Worm (Caenorhabditis elegans) whole organism, late embryonic: ENCODE data around the gene aat-2.

Experiments used
- F13H6.1 ChIP-seq: sonication (generic microtip); optimal IDR thresholded peaks from 2 replicates; lab custom pipeline; 2016; ENCODE audit warnings: missing genetic modification characterization, missing compliant biosample characterization
- K02D7.2 ChIP-seq: sonication (generic microtip); optimal IDR thresholded peaks from 2 replicates; lab custom pipeline; 2017; ENCODE audit warnings: mild to moderate bottlenecking, missing genetic modification characterization, missing compliant biosample characterization
- Y22D7AL.16 ChIP-seq: sonication (generic microtip); optimal IDR thresholded peaks from 2 replicates; lab custom pipeline; 2016; ENCODE audit warnings: missing genetic modification characterization, missing compliant biosample characterization
- ahr-1 ChIP-seq: sonication (generic microtip); optimal IDR thresholded peaks from 2 replicates; lab custom pipeline; 2016; ENCODE audit warnings: missing genetic modification characterization, missing compliant biosample characterization
- ceh-14 ChIP-seq: sonication (generic microtip); optimal IDR thresholded peaks from 2 replicates; lab custom pipeline; 2016; ENCODE audit warnings: missing genotype, missing genetic modification characterization, missing compliant biosample characterization
- ceh-2 ChIP-seq: sonication (generic microtip); optimal IDR thresholded peaks from 2 replicates; lab custom pipeline; 2016; ENCODE audit warnings: missing genotype, missing genetic modification characterization, missing compliant biosample characterization
- ceh-24 ChIP-seq: sonication (generic microtip); optimal IDR thresholded peaks from 2 replicates; lab custom pipeline; 2016; ENCODE audit warnings: mild to moderate bottlenecking, missing genetic modification characterization, missing compliant biosample characterization
- ceh-31 ChIP-seq: sonication (generic microtip); optimal IDR thresholded peaks from 2 replicates; lab custom pipeline; 2016; ENCODE audit warnings: missing genetic modification characterization, missing compliant biosample characterization
- ceh-34 ChIP-seq: sonication (generic microtip); optimal IDR thresholded peaks from 2 replicates; lab custom pipeline; 2016; ENCODE audit warnings: mild to moderate bottlenecking, missing genetic modification characterization, missing compliant biosample characterization
- ceh-48 ChIP-seq: sonication (generic microtip); optimal IDR thresholded peaks from 2 replicates; lab custom pipeline; 2016; ENCODE audit warnings: missing genetic modification characterization, inconsistent platforms, missing compliant biosample characterization
- ceh-6 ChIP-seq: fragments of 200-800 bp; sonication (Bioruptor generic); optimal IDR thresholded peaks from 2 replicates; lab custom pipeline; 2018; ENCODE audit warnings: mild to moderate bottlenecking, missing genetic modification characterization, missing compliant biosample characterization
- che-1 ChIP-seq: sonication (generic microtip); optimal IDR thresholded peaks from 2 replicates; lab custom pipeline; 2016; ENCODE audit warnings: mild to moderate bottlenecking, missing genetic modification characterization, missing compliant biosample characterization
- dmd-4 ChIP-seq: sonication (generic microtip); optimal IDR thresholded peaks from 2 replicates; lab custom pipeline; 2016; ENCODE audit warnings: borderline replicate concordance, missing genetic modification characterization, missing compliant biosample characterization
- dve-1 ChIP-seq: sonication (generic microtip); optimal IDR thresholded peaks from 2 replicates; lab custom pipeline; 2017; ENCODE audit warnings: antibody characterized with exemption, mild to moderate bottlenecking, missing genetic modification characterization, missing compliant biosample characterization
- elt-2 ChIP-seq: sonication (generic microtip); optimal IDR thresholded peaks from 2 replicates; lab custom pipeline; 2016; ENCODE audit warnings: missing genetic modification reagents, missing genetic modification characterization, missing compliant biosample characterization
- ets-4 ChIP-seq: sonication (generic microtip); optimal IDR thresholded peaks from 2 replicates; lab custom pipeline; 2016; ENCODE audit warnings: missing genetic modification characterization, missing compliant biosample characterization
- eyg-1 ChIP-seq: sonication (generic microtip); optimal IDR thresholded peaks from 2 replicates; lab custom pipeline; 2016; ENCODE audit warnings: missing genotype, missing genetic modification characterization, missing compliant biosample characterization
- fkh-10 ChIP-seq: fragments of 150-350 bp; optimal IDR thresholded peaks from 2 replicates; lab custom pipeline; 2014; ENCODE audit warnings: missing biosample characterization, missing genetic modification reagents, missing genetic modification characterization
- fkh-6 ChIP-seq: sonication (generic microtip); optimal IDR thresholded peaks from 2 replicates; lab custom pipeline; 2016; ENCODE audit warnings: missing genetic modification characterization, missing compliant biosample characterization
- gmeb-2 ChIP-seq: sonication (generic microtip); optimal IDR thresholded peaks from 2 replicates; lab custom pipeline; 2016; ENCODE audit warnings: missing genetic modification characterization, inconsistent platforms, missing compliant biosample characterization
- hlh-13 ChIP-seq: fragments of 200-800 bp; sonication (Bioruptor generic); optimal IDR thresholded peaks from 2 replicates; lab custom pipeline; 2018; ENCODE audit warnings: mild to moderate bottlenecking, missing genetic modification characterization, missing compliant biosample characterization
- hlh-15 ChIP-seq: sonication (generic microtip); optimal IDR thresholded peaks from 2 replicates; lab custom pipeline; 2016; ENCODE audit warnings: missing genetic modification characterization, missing compliant biosample characterization
- hlh-6 ChIP-seq: sonication (generic microtip); optimal IDR thresholded peaks from 2 replicates; lab custom pipeline; 2016; ENCODE audit warnings: missing genotype, missing genetic modification characterization, missing compliant biosample characterization
- madf-2 ChIP-seq: sonication (generic microtip); optimal IDR thresholded peaks from 2 replicates; lab custom pipeline; 2017; ENCODE audit warnings: missing genetic modification characterization, missing compliant biosample characterization
- nfya-1 ChIP-seq: sonication (generic microtip); optimal IDR thresholded peaks from 2 replicates; lab custom pipeline; 2017; ENCODE audit warnings: missing genetic modification characterization, mild to moderate bottlenecking, missing compliant biosample characterization, antibody characterized with exemption, moderate library complexity
- nhr-11 ChIP-seq: fragments of 150-350 bp; optimal IDR thresholded peaks from 2 replicates; lab custom pipeline; 2014; ENCODE audit warnings: missing biosample characterization, missing genetic modification characterization
- odd-2 ChIP-seq: sonication (generic microtip); optimal IDR thresholded peaks from 2 replicates; lab custom pipeline; 2017; ENCODE audit warnings: antibody characterized with exemption, mild to moderate bottlenecking, missing genetic modification characterization, missing compliant biosample characterization
- pag-3 ChIP-seq: sonication (generic microtip); optimal IDR thresholded peaks from 2 replicates; lab custom pipeline; 2016; ENCODE audit warnings: missing compliant biosample characterization, missing genetic modification characterization, borderline replicate concordance
- pat-9 ChIP-seq: fragments of 200-800 bp; sonication (Bioruptor generic); optimal IDR thresholded peaks from 2 replicates; lab custom pipeline; 2018; ENCODE audit warnings: mild to moderate bottlenecking, missing genetic modification characterization, moderate library complexity, missing compliant biosample characterization
- pax-1 ChIP-seq: fragments of 150-350 bp; optimal IDR thresholded peaks from 2 replicates; lab custom pipeline; 2014; ENCODE audit warnings: missing biosample characterization, missing genetic modification characterization
- pqm-1 ChIP-seq: sonication (generic microtip); optimal IDR thresholded peaks from 2 replicates; lab custom pipeline; 2016; ENCODE audit warnings: missing genetic modification characterization, missing compliant biosample characterization
- pros-1 ChIP-seq: fragments of 150-350 bp; optimal IDR thresholded peaks from 2 replicates; lab custom pipeline; 2014; ENCODE audit warnings: missing biosample characterization, missing genetic modification reagents, missing genetic modification characterization
- ref-2 ChIP-seq: sonication (generic microtip); optimal IDR thresholded peaks from 2 replicates; lab custom pipeline; 2016; ENCODE audit warnings: missing genetic modification characterization, missing compliant biosample characterization
- rnt-1 ChIP-seq: sonication (generic microtip); optimal IDR thresholded peaks from 2 replicates; lab custom pipeline; 2016; ENCODE audit warnings: missing genetic modification characterization, missing compliant biosample characterization
- sox-2 ChIP-seq: fragments of 200-800 bp; sonication (Bioruptor generic); IDR thresholded peaks from 2 replicates; pipeline ENCODE4 v1.3.6; 2022; ENCODE audit warnings: missing genetic modification reagents, missing genetic modification characterization, missing compliant biosample characterization
- sox-4 ChIP-seq: sonication (generic microtip); optimal IDR thresholded peaks from 2 replicates; lab custom pipeline; 2017; ENCODE audit warnings: mild to moderate bottlenecking, missing genetic modification characterization, inconsistent platforms, missing compliant biosample characterization
- syd-9 ChIP-seq: sonication (generic microtip); optimal IDR thresholded peaks from 2 replicates; lab custom pipeline; 2016; ENCODE audit warnings: mild to moderate bottlenecking, missing genetic modification characterization, moderate library complexity, missing compliant biosample characterization
- tbx-7 ChIP-seq: sonication (generic microtip); optimal IDR thresholded peaks from 2 replicates; lab custom pipeline; 2016; ENCODE audit warnings: missing genotype, missing genetic modification characterization, missing compliant biosample characterization
- ttx-3 ChIP-seq: sonication (generic microtip); optimal IDR thresholded peaks from 2 replicates; lab custom pipeline; 2016; ENCODE audit warnings: missing genetic modification reagents, missing genetic modification characterization, missing compliant biosample characterization
- unc-3 ChIP-seq, 2 experiments: fragments of 200-800 bp in 1 of 2; sonication (Bioruptor generic) in 1 of 2; sonication (generic microtip) in 1 of 2; conservative IDR thresholded peaks in 1 of 2; optimal IDR thresholded peaks in 1 of 2; 2 replicates each; pipeline versions ENCODE4 v1.3.6 to Lab custom; 2016 to 2022; ENCODE audit warnings: missing compliant biosample characterization in 2 of 2, missing genetic modification characterization in 2 of 2, missing genetic modification reagents in 1 of 2
- unc-42 ChIP-seq: sonication (generic microtip); optimal IDR thresholded peaks from 2 replicates; lab custom pipeline; 2016; ENCODE audit warnings: missing genotype, missing genetic modification characterization, missing compliant biosample characterization
- unc-86 ChIP-seq: sonication (generic microtip); optimal IDR thresholded peaks from 2 replicates; lab custom pipeline; 2016; ENCODE audit warnings: missing genetic modification characterization, missing compliant biosample characterization

The aat-2 gene

ce11 chrV:9268202-9268601, 22.0 kb upstream of the aat-2 start:
- TF ChIP-seq hlh-6 (tag; lab: Kevin White, UChicago) = no peak
- TF ChIP-seq ref-2 (tag; lab: Kevin White, UChicago) = no peak
- no peak for TF ChIP-seq pat-9
- TF ChIP-seq sox-4 (tag; lab: Kevin White, UChicago) = no peak
- TF ChIP-seq pros-1 = no peak
- no peak for TF ChIP-seq F13H6.1 (tag; lab: Kevin White, UChicago)
- TF ChIP-seq rnt-1 = no peak
- no peak for TF ChIP-seq eyg-1 (tag; lab: Kevin White, UChicago)
- no peak for TF ChIP-seq madf-2 (tag; lab: Kevin White, UChicago)
- TF ChIP-seq ceh-24 (tag; lab: Kevin White, UChicago) = no peak
- no peak for TF ChIP-seq odd-2 (tag; lab: Kevin White, UChicago)
- no peak for TF ChIP-seq pax-1 (tag; lab: Kevin White, UChicago)
- TF ChIP-seq pqm-1 (tag; lab: Kevin White, UChicago) = no peak
- no peak for TF ChIP-seq ceh-34 (tag; lab: Kevin White, UChicago)
- no peak for TF ChIP-seq sox-2 (GFP tag; lab: Robert Waterston, UW)
- no peak for TF ChIP-seq dve-1 (tag; lab: Kevin White, UChicago)
- no peak for TF ChIP-seq ceh-6 (GFP tag; lab: Kevin White, UChicago)
- no peak for TF ChIP-seq fkh-10 (GFP tag; lab: Kevin White, UChicago)
- TF ChIP-seq, all 69 proteins: peak for 0

- TF ChIP-seq hlh-13 (GFP tag; lab: Kevin White, UChicago) (no peak), nfya-1 (tag; lab: Kevin White, UChicago) (no peak), ceh-34 (tag; lab: Kevin White, UChicago) (no peak), dmd-4 (tag; lab: Kevin White, UChicago) (no peak), ceh-48 (tag; lab: Kevin White, UChicago) (no peak), rnt-1 (no peak), unc-42 (tag; lab: Kevin White, UChicago) (no peak), K02D7.2 (tag; lab: Kevin White, UChicago) (no peak), ttx-3 (tag; lab: Kevin White, UChicago) (no peak), hlh-6 (tag; lab: Kevin White, UChicago) (no peak), che-1 (no peak), tbx-7 (no peak), unc-86 (no peak), pag-3 (tag; lab: Kevin White, UChicago) (no peak), nhr-11 (tag; lab: Kevin White, UChicago) (no peak), madf-2 (tag; lab: Kevin White, UChicago) (no peak), sox-4 (tag; lab: Kevin White, UChicago) (no peak), Y22D7AL.16 (tag; lab: Kevin White, UChicago) (no peak), odd-2 (tag; lab: Kevin White, UChicago) (no peak), syd-9 (tag; lab: Kevin White, UChicago) (no peak)
These were observed 20.2 kb upstream of the aat-2 start, which contains the start of gene slc-17.7 for ce11 chrV:9266399-9266798. TSS of gene slc-17.7 (minus strand) at chrV:9266499.

- TF ChIP-seq hlh-15 = no peak
These were observed 16.5 kb upstream of the aat-2 start for ce11 chrV:9262708-9263107.

ce11 chrV:9261492-9261891, 15.3 kb upstream of the aat-2 start, which contains the start of gene nhr-36:
TSS of gene nhr-36 (minus strand) at chrV:9261592.
- TF ChIP-seq hlh-13 (GFP tag; lab: Kevin White, UChicago) = no peak
- TF ChIP-seq sox-4 (tag; lab: Kevin White, UChicago) = no peak
- no peak for TF ChIP-seq pros-1
- no peak for TF ChIP-seq ahr-1 (tag; lab: Kevin White, UChicago)
- no peak for TF ChIP-seq syd-9 (tag; lab: Kevin White, UChicago)
- no peak for TF ChIP-seq unc-3 (GFP tag; conservative IDR thresholded peaks at IDR 0.05; lab: Robert Waterston, UW)
- TF ChIP-seq unc-3 (tag; optimal IDR thresholded peaks at IDR 0.05; lab: Kevin White, UChicago) = no peak
- no peak for TF ChIP-seq elt-2 (tag; lab: Kevin White, UChicago)
- TF ChIP-seq unc-86 = no peak
- TF ChIP-seq ets-4 (tag; lab: Kevin White, UChicago) = no peak
- TF ChIP-seq K02D7.2 (tag; lab: Kevin White, UChicago) = no peak
- no peak for TF ChIP-seq ceh-2 (tag; lab: Kevin White, UChicago)
- no peak for TF ChIP-seq ceh-14 (tag; lab: Kevin White, UChicago)
- TF ChIP-seq hlh-15 = no peak
- TF ChIP-seq eyg-1 (tag; lab: Kevin White, UChicago) = no peak
- TF ChIP-seq gmeb-2 (tag; lab: Kevin White, UChicago) = no peak
- no peak for TF ChIP-seq pqm-1 (tag; lab: Kevin White, UChicago)
- no peak for TF ChIP-seq fkh-6 (tag; lab: Kevin White, UChicago)
- no peak for TF ChIP-seq sox-2 (GFP tag; lab: Robert Waterston, UW)
- TF ChIP-seq ceh-31 (tag; lab: Kevin White, UChicago) = no peak
